Worm (Caenorhabditis elegans) whole organism, mixed stage, embryonic: Measurements from ENCODE around the gene math-23.

ENCODE experiments used
- M03D4.4 ChIP-seq: sonication (generic microtip); optimal IDR thresholded peaks from 2 replicates; lab custom pipeline; 2017; ENCODE audit warnings: mild to moderate bottlenecking, missing genetic modification characterization, missing compliant biosample characterization
- bed-3 ChIP-seq: fragments of 200-800 bp; sonication (Bioruptor generic); optimal IDR thresholded peaks from 3 replicates; lab custom pipeline; 2018; ENCODE audit warnings: mild to moderate bottlenecking, missing genetic modification characterization, moderate library complexity, missing compliant biosample characterization
- blmp-1 ChIP-seq: fragments of 150-350 bp; optimal IDR thresholded peaks from 2 replicates; lab custom pipeline; 2014; ENCODE audit warnings: missing biosample characterization, missing genetic modification characterization
- ceh-39 ChIP-seq: fragments of 150-350 bp; optimal IDR thresholded peaks from 2 replicates; lab custom pipeline; 2014; ENCODE audit warnings: missing biosample characterization, missing genetic modification characterization
- ceh-43 ChIP-seq: fragments of 200-800 bp; sonication (Bioruptor generic); optimal IDR thresholded peaks from 2 replicates; lab custom pipeline; 2018; ENCODE audit warnings: mild to moderate bottlenecking, missing genetic modification characterization, moderate library complexity, missing compliant biosample characterization
- ceh-83 ChIP-seq: fragments of 200-800 bp; sonication (Bioruptor generic); optimal IDR thresholded peaks from 2 replicates; lab custom pipeline; 2018; ENCODE audit warnings: mild to moderate bottlenecking, missing genetic modification characterization, missing compliant biosample characterization
- ces-1 ChIP-seq: fragments of 150-350 bp; optimal IDR thresholded peaks from 2 replicates; lab custom pipeline; 2014; ENCODE audit warnings: missing biosample characterization, missing genetic modification reagents, missing genetic modification characterization
- drap-1 ChIP-seq: fragments of 200-800 bp; sonication (Bioruptor generic); optimal IDR thresholded peaks from 3 replicates; lab custom pipeline; 2018; ENCODE audit warnings: mild to moderate bottlenecking, missing genetic modification characterization, missing compliant biosample characterization
- elt-3 ChIP-seq: fragments of 150-350 bp; optimal IDR thresholded peaks from 2 replicates; lab custom pipeline; 2014; ENCODE audit warnings: missing biosample characterization, missing genetic modification characterization
- flh-1 ChIP-seq: fragments of 200-800 bp; sonication (Bioruptor generic); optimal IDR thresholded peaks from 2 replicates; lab custom pipeline; 2018; ENCODE audit warnings: mild to moderate bottlenecking, missing genetic modification characterization, moderate library complexity, missing compliant biosample characterization
- ham-2 ChIP-seq: fragments of 200-800 bp; sonication (Bioruptor generic); optimal IDR thresholded peaks from 2 replicates; lab custom pipeline; 2018; ENCODE audit warnings: mild to moderate bottlenecking, missing genetic modification characterization, missing compliant biosample characterization
- hlh-1 ChIP-seq: fragments of 150-350 bp; optimal IDR thresholded peaks from 2 replicates; lab custom pipeline; 2014; ENCODE audit warnings: missing biosample characterization, missing genetic modification reagents, missing genetic modification characterization
- lin-32 ChIP-seq: fragments of 200-800 bp; sonication (Bioruptor generic); optimal IDR thresholded peaks from 2 replicates; lab custom pipeline; 2018; ENCODE audit warnings: mild to moderate bottlenecking, missing genetic modification characterization, missing compliant biosample characterization
- mab-5 ChIP-seq: fragments of 150-350 bp; optimal IDR thresholded peaks from 2 replicates; lab custom pipeline; 2014; ENCODE audit warnings: missing biosample characterization, missing genetic modification characterization
- mls-2 ChIP-seq: sonication (generic microtip); optimal IDR thresholded peaks from 2 replicates; lab custom pipeline; 2016; ENCODE audit warnings: mild to moderate bottlenecking, missing genetic modification characterization, moderate library complexity, missing compliant biosample characterization
- nhr-12 ChIP-seq: fragments of 150-350 bp; optimal IDR thresholded peaks from 2 replicates; lab custom pipeline; 2014; ENCODE audit warnings: missing biosample characterization, missing genetic modification characterization
- nhr-2 ChIP-seq: fragments of 150-350 bp; optimal IDR thresholded peaks from 2 replicates; lab custom pipeline; 2014; ENCODE audit warnings: missing biosample characterization, missing genetic modification characterization
- nhr-237 ChIP-seq: fragments of 150-350 bp; optimal IDR thresholded peaks from 2 replicates; lab custom pipeline; 2014; ENCODE audit warnings: missing biosample characterization, missing genetic modification characterization
- nhr-28 ChIP-seq: fragments of 150-350 bp; optimal IDR thresholded peaks from 2 replicates; lab custom pipeline; 2014; ENCODE audit warnings: missing biosample characterization, missing genetic modification characterization
- nhr-76 ChIP-seq: sonication (generic microtip); optimal IDR thresholded peaks from 2 replicates; lab custom pipeline; 2017; ENCODE audit warnings: missing biosample characterization, missing genetic modification characterization
- pha-4 ChIP-seq: fragments of 150-350 bp; optimal IDR thresholded peaks from 2 replicates; lab custom pipeline; 2018; ENCODE audit warnings: missing biosample characterization, missing genetic modification reagents, missing genetic modification characterization
- sem-2 ChIP-seq: fragments of 200-800 bp; sonication (Bioruptor generic); optimal IDR thresholded peaks from 2 replicates; lab custom pipeline; 2018; ENCODE audit warnings: mild to moderate bottlenecking, missing genetic modification characterization, missing compliant biosample characterization
- snpc-4 ChIP-seq: fragments of 150-350 bp; optimal IDR thresholded peaks from 2 replicates; lab custom pipeline; 2014; ENCODE audit warnings: missing biosample characterization, missing genetic modification characterization
- sptf-1 ChIP-seq: sonication (generic microtip); optimal IDR thresholded peaks from 2 replicates; lab custom pipeline; 2017; ENCODE audit warnings: mild to moderate bottlenecking, missing genetic modification characterization, moderate library complexity, missing compliant biosample characterization
- tbx-8 ChIP-seq: fragments of 200-800 bp; sonication (Bioruptor generic); optimal IDR thresholded peaks from 2 replicates; lab custom pipeline; 2018; ENCODE audit warnings: mild to moderate bottlenecking, missing genetic modification characterization, moderate library complexity, missing compliant biosample characterization
- unc-39 ChIP-seq: fragments of 150-350 bp; optimal IDR thresholded peaks from 2 replicates; lab custom pipeline; 2014; ENCODE audit warnings: missing biosample characterization, missing genetic modification characterization
- unc-62 ChIP-seq: fragments of 150-350 bp; optimal IDR thresholded peaks from 2 replicates; lab custom pipeline; 2014; ENCODE audit warnings: missing biosample characterization, missing genetic modification reagents, missing genetic modification characterization
- zip-8 ChIP-seq: fragments of 150-350 bp; optimal IDR thresholded peaks from 2 replicates; lab custom pipeline; 2014; ENCODE audit warnings: missing biosample characterization, missing genetic modification characterization
- ztf-11 ChIP-seq: fragments of 150-350 bp; optimal IDR thresholded peaks from 2 replicates; lab custom pipeline; 2014; ENCODE audit warnings: missing biosample characterization, missing genetic modification characterization

math-23 gene

DNA sequence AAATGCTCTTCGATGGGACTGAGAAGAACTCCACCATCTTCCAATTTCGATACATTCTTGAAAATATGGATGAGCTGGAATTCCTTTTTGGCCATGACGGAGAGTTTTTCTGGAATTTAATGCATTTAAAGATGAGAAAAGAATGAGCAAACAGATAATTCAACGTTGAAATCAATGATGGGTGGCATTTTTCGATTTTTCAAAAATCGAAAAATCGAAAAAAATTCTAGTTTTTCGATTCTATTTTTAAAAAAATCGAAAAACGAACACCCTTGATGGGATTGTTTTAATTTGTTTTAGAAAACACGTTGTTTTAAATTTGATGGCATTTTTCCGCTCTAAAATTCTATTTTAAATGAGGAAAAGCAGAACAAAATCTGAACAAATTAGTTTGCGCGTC, 10.7 kb downstream of the math-23 start, which contains the start of gene math-31:
TSS of gene math-31 (minus strand) at position 101 of the 400 bp plus-strand sequence.
- no peak for TF ChIP-seq mab-5 (tag; lab: Kevin White, UChicago)
- no peak for TF ChIP-seq ceh-43 (GFP tag; lab: Kevin White, UChicago)
- TF ChIP-seq tbx-8 (GFP tag; lab: Kevin White, UChicago) = no peak
- TF ChIP-seq nhr-12 (tag; lab: Kevin White, UChicago) = no peak
- no peak for TF ChIP-seq M03D4.4 (tag; lab: Kevin White, UChicago)
- no peak for TF ChIP-seq sptf-1 (tag; lab: Kevin White, UChicago)
- no peak for TF ChIP-seq unc-39 (tag; lab: Kevin White, UChicago)
- no peak for TF ChIP-seq unc-62 (GFP tag; lab: Kevin White, UChicago)
- no peak for TF ChIP-seq elt-3 (tag; lab: Kevin White, UChicago)
- no peak for TF ChIP-seq nhr-76 (tag; lab: Kevin White, UChicago)
- no peak for TF ChIP-seq nhr-2 (tag; lab: Kevin White, UChicago)
- TF ChIP-seq nhr-237 (tag; lab: Kevin White, UChicago) = no peak
- no peak for TF ChIP-seq flh-1
- TF ChIP-seq nhr-28 = no peak
- TF ChIP-seq, all 35 proteins: peak for 0

- TF ChIP-seq nhr-76 (tag; lab: Kevin White, UChicago) (no peak), M03D4.4 (tag; lab: Kevin White, UChicago) (no peak), nhr-28 (no peak), ceh-43 (GFP tag; lab: Kevin White, UChicago) (no peak), mls-2 (no peak)
Observed at ce11 chrII:1917862-1918261, 15.8 kb downstream of the math-23 start, which contains the start of gene bath-4. bath-4 (minus strand) TSS chrII:1917962.

DNA sequence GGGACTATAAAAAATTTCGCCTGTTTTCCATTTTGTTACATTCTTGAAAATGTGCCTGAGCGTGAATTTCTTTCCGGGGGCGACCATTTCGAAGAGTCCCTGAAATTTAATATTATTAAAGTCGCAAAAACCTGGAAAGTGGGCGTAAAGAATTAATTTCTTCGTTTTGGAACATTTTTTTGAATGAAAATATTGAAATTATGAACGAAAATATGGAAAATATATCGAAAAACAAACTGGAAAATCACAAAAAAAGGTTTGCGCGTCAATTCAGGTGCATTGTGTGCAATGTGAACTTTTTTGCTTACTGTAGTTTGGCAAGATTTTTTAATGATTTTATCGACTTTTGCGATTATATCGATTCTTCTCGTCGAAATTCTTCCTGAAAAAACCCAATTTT, 18.9 kb downstream of the math-23 start, which contains the start of gene bath-7:
TSS of gene bath-7 (minus strand) at position 101 of the 400 bp plus-strand sequence.
- TF ChIP-seq ztf-11 (tag; lab: Kevin White, UChicago) = no peak
- TF ChIP-seq M03D4.4 (tag; lab: Kevin White, UChicago) = no peak
- TF ChIP-seq pha-4 (tag; lab: Kevin White, UChicago) = no peak
- TF ChIP-seq ceh-39 (tag; lab: Kevin White, UChicago) = no peak
- no peak for TF ChIP-seq nhr-28
- TF ChIP-seq mab-5 (tag; lab: Kevin White, UChicago) = no peak
- TF ChIP-seq snpc-4 (tag; lab: Kevin White, UChicago) = no peak
- no peak for TF ChIP-seq ceh-43 (GFP tag; lab: Kevin White, UChicago)
- TF ChIP-seq bed-3 (GFP tag; lab: Kevin White, UChicago) = no peak
- no peak for TF ChIP-seq elt-3 (tag; lab: Kevin White, UChicago)
- TF ChIP-seq sptf-1 (tag; lab: Kevin White, UChicago) = no peak
- no peak for TF ChIP-seq drap-1
- no peak for TF ChIP-seq ces-1 (GFP tag; lab: Kevin White, UChicago)
- no peak for TF ChIP-seq ham-2
- no peak for TF ChIP-seq tbx-8 (GFP tag; lab: Kevin White, UChicago)
- TF ChIP-seq blmp-1 (tag; lab: Kevin White, UChicago) = no peak

- TF ChIP-seq sptf-1 (tag; lab: Kevin White, UChicago) (no peak), bed-3 (GFP tag; lab: Kevin White, UChicago) (no peak), elt-3 (tag; lab: Kevin White, UChicago) (no peak), ces-1 (GFP tag; lab: Kevin White, UChicago) (no peak), zip-8 (tag; lab: Kevin White, UChicago) (no peak), ceh-83 (no peak), nhr-28 (no peak), lin-32 (GFP tag; lab: Kevin White, UChicago) (no peak), hlh-1 (no peak)
Observed at ce11 chrII:1922665-1923187, 20.6 kb downstream of the math-23 start, which contains the start of the genes bath-2 and F52C6.4. bath-2 (minus strand) TSS chrII:1922765. F52C6.4 (plus strand) TSS chrII:1923137.

DNA sequence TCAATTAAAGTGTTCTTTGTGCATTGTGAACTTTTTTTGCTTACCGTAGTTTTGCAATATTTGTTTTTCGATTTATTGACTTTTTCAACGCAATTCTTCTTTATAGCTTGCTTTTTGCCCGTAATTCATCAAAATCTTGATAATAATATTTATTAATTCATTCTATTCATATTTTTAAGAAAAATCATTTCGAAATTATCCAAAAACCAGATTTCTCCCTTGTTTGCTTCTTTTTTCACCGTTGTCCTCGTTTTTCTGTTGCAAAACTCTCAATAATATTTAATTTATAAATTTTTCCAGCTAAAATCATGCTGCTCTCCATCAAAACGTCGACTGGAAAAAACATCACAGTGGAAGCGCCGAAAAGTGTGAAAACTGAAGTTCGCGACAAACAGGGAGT, 22.4 kb downstream of the math-23 start, which contains the start of gene F52C6.3:
TSS of gene F52C6.3 (plus strand) at position 301 of the 400 bp plus-strand sequence.
- no peak for TF ChIP-seq ztf-11 (tag; lab: Kevin White, UChicago)
- TF ChIP-seq nhr-12 (tag; lab: Kevin White, UChicago) = no peak
- TF ChIP-seq sem-2 (GFP tag; lab: Kevin White, UChicago) = no peak
- no peak for TF ChIP-seq ces-1 (GFP tag; lab: Kevin White, UChicago)
- TF ChIP-seq flh-1 = no peak
- no peak for TF ChIP-seq nhr-2 (tag; lab: Kevin White, UChicago)
- TF ChIP-seq tbx-8 (GFP tag; lab: Kevin White, UChicago) = no peak
- TF ChIP-seq snpc-4 (tag; lab: Kevin White, UChicago) = no peak
- no peak for TF ChIP-seq bed-3 (GFP tag; lab: Kevin White, UChicago)
- no peak for TF ChIP-seq lin-32 (GFP tag; lab: Kevin White, UChicago)
- TF ChIP-seq M03D4.4 (tag; lab: Kevin White, UChicago) = no peak
